Worm (Caenorhabditis elegans): ENCODE data around the gene phat-8.

Gene phat-8

DNA sequence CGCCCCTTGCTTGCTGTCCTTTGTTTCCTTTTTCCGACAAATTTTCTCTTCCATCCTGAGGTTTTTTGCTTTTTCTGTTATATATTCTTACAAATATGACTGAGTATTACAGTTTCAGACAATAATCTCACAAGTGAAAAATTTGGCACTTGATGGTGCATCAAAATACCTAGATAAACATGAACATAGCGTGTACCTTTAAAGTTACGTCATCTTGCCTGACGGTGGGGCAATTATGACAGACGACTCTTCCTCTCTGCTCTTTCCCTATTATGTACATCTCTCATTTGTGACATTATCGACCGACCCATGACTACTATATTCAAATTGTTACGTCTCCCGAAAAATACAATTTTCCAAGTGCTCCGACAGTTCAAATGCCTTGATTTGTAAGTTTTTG is 11.0 kb downstream of the phat-8 start, which contains the start of gene fbxb-102:
Gene fbxb-102 (plus strand): TSS at position 301 of the 400 bp plus-strand sequence.
- TF ChIP-seq ttx-3 (tag; optimal IDR thresholded peaks at IDR 0.05), result no peak
- no peak for TF ChIP-seq ceh-48 (tag; optimal IDR thresholded peaks at IDR 0.05)
- no peak for TF ChIP-seq nhr-232 (tag; optimal IDR thresholded peaks at IDR 0.05)
- no peak for TF ChIP-seq ceh-18 (tag; optimal IDR thresholded peaks at IDR 0.05)
- no peak for TF ChIP-seq hlh-6 (tag; optimal IDR thresholded peaks at IDR 0.05)
- no peak for TF ChIP-seq sox-2 (GFP tag; IDR thresholded peaks at IDR 0.05)
- no peak for TF ChIP-seq lim-6 (tag; optimal IDR thresholded peaks at IDR 0.05)
- no peak for TF ChIP-seq ceh-9 (tag; optimal IDR thresholded peaks at IDR 0.05)
- TF ChIP-seq pha-2 (tag; optimal IDR thresholded peaks at IDR 0.05), result no peak

DNA sequence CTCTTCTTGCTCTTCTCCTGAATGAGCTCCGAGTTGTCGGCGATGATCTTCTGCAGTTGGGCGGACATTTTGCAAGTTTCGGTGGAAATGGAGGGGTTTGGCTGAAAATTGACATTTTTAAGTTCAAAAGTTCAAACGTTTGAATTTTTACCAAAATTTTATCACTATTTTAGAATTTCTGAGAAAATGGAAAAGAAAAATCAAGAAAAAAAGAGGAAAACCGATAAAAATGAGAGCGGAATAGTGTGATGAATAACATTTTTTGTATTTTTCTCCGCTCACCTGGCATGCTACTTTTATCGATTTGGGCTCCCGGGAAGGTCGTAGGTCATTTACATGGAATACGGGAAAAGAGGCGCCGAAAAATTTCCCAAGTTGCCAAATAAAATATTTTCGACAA is 13.5 kb downstream of the phat-8 start, which contains the start of gene F15A4.10:
Gene F15A4.10 (minus strand): TSS at position 101 of the 400 bp plus-strand sequence.
- TF ChIP-seq ceh-19 (GFP tag; optimal IDR thresholded peaks at IDR 0.05), result no peak
- no peak for TF ChIP-seq npax-4 (tag; optimal IDR thresholded peaks at IDR 0.05)
- no peak for TF ChIP-seq pha-2 (tag; optimal IDR thresholded peaks at IDR 0.05)
- no peak for TF ChIP-seq hlh-8 (tag; optimal IDR thresholded peaks at IDR 0.05)
- TF ChIP-seq fax-1 (tag; optimal IDR thresholded peaks at IDR 0.05), result no peak
- TF ChIP-seq ceh-30 (tag; optimal IDR thresholded peaks at IDR 0.05), result no peak
- TF ChIP-seq unc-55 (GFP tag; optimal IDR thresholded peaks at IDR 0.05), result no peak

DNA sequence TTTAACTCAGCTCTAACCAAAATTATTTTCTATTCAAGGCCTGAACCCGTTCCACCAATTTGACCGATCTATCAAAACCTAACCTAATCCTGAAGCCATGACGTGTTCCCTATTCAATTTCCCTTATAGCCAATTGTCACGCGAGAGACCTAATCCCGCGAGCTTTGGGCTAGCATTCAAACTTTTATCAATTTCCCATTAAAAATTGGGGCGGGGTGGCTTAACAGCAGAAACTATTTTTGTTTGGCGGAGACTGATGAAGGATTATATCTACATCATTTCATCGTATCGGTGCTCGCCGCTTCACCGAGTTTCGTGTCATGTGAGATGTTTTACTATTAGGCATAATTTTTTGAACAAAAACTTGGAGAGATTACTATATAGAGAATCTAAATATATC is 17.2 kb downstream of the phat-8 start:
- TF ChIP-seq nhr-11 (tag; optimal IDR thresholded peaks at IDR 0.05), result no peak

DNA sequence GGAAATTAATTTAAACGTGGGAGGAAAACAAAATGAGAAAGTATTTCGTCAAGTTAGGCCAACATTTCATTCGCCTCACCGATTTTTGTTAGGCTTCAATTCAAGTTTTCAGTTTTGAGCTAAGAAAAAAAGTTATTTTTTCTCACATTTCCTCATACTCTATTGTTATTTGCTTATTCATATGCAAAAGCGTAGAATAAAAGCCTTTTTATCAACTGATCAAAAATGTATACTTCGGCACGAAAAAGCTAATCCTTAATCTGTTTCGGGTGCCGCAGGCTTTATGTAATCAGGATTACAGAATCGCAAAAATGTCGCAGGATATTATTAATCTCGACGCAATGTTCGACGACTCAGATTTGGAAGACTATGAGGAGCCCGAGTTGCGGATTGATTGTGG is 18.3 kb downstream of the phat-8 start, which contains the start of gene T21B4.15:
Gene T21B4.15 (plus strand): TSS at position 301 of the 400 bp plus-strand sequence.
- TF ChIP-seq ref-2 (tag; optimal IDR thresholded peaks at IDR 0.05), result no peak
- TF ChIP-seq eyg-1 (tag; optimal IDR thresholded peaks at IDR 0.05), result no peak
- TF ChIP-seq hlh-15 (tag; optimal IDR thresholded peaks at IDR 0.05), result no peak

DNA sequence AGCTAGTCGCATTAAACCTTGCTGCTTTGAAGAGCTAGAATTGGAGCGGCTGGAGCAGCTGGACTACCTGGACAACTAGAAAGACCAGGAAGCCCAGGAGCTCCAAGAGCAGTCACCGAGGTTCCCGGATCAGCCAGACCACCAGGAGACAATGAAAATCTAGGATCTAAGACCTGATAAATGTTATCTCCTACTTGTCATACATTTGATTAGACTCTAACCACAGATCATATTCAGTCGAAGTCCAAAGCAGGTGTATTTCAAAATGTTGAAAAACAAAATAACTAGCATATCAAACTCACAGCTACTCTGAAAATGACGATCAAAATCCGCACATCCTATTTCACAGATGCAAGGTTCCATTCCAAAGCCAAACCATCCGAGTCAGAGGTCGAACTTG is 20.3 kb downstream of the phat-8 start, which contains the start of gene srz-6:
Gene srz-6 (plus strand): TSS at position 301 of the 400 bp plus-strand sequence.
- no peak for TF ChIP-seq lin-11 (tag; optimal IDR thresholded peaks at IDR 0.05)
- TF ChIP-seq fkh-6 (tag; optimal IDR thresholded peaks at IDR 0.05), result no peak

DNA sequence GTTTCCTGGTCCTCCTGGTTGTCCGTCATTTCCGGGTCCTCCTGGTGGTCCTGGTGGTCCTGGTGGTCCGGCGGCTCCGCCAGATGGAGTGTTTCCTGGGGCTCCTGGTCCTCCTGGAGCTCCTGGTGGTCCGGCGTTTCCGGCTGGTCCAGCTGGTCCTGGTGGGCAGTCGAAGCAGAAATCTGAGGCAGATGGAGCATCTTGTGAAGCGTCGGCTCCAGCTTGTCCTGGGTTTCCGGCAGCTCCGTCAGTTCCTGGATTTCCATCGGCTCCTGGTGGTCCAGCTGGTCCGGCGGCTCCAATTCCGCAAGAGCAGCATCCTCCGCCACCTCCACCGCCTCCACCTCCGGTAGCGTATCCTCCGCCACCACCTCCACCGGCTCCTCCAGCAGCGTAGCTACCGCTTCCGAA is 22.5 kb downstream of the phat-8 start:
- TF ChIP-seq gmeb-2 (tag; optimal IDR thresholded peaks at IDR 0.05), result no peak
- TF ChIP-seq fkh-10 (GFP tag; optimal IDR thresholded peaks at IDR 0.05), result no peak
- no peak for TF ChIP-seq eyg-1 (tag; optimal IDR thresholded peaks at IDR 0.05)
- TF ChIP-seq ceh-14 (tag; optimal IDR thresholded peaks at IDR 0.05), result no peak
- no peak for TF ChIP-seq lin-11 (tag; optimal IDR thresholded peaks at IDR 0.05)
- no peak for TF ChIP-seq ceh-2 (tag; optimal IDR thresholded peaks at IDR 0.05)
- no peak for TF ChIP-seq ets-4 (tag; optimal IDR thresholded peaks at IDR 0.05)
- no peak for TF ChIP-seq ceh-22 (tag; optimal IDR thresholded peaks at IDR 0.05)
- TF ChIP-seq pha-2 (tag; optimal IDR thresholded peaks at IDR 0.05), result no peak
- TF ChIP-seq ceh-24 (tag; optimal IDR thresholded peaks at IDR 0.05), result no peak
- TF ChIP-seq ahr-1 (tag; optimal IDR thresholded peaks at IDR 0.05), result no peak
- TF ChIP-seq pat-9 (tag; optimal IDR thresholded peaks at IDR 0.05), result no peak
- no peak for TF ChIP-seq pag-3 (tag; optimal IDR thresholded peaks at IDR 0.05; ENCODE audit: borderline replicate concordance)
- no peak for TF ChIP-seq T23F11.4 (GFP tag; optimal IDR thresholded peaks at IDR 0.05)
- no peak for TF ChIP-seq syd-9 (tag; optimal IDR thresholded peaks at IDR 0.05)
- TF ChIP-seq unc-55 (GFP tag; optimal IDR thresholded peaks at IDR 0.05), result no peak
- TF ChIP-seq dve-1 (tag; optimal IDR thresholded peaks at IDR 0.05), result no peak
- no peak for TF ChIP-seq ref-2 (tag; optimal IDR thresholded peaks at IDR 0.05)
- TF ChIP-seq tbx-2 (tag; optimal IDR thresholded peaks at IDR 0.05), result no peak
- no peak for TF ChIP-seq Y22D7AL.16 (tag; optimal IDR thresholded peaks at IDR 0.05)
